Worm (Caenorhabditis elegans) whole organism, late embryonic: ENCODE results near the gene C06E2.2.

Experiments
- F13H6.1 ChIP-seq: sonication (generic microtip); optimal IDR thresholded peaks from 2 replicates; lab custom pipeline; 2016; ENCODE audit warnings: missing genetic modification characterization, missing compliant biosample characterization
- ceh-6 ChIP-seq: fragments of 200-800 bp; sonication (Bioruptor generic); optimal IDR thresholded peaks from 2 replicates; lab custom pipeline; 2018; ENCODE audit warnings: mild to moderate bottlenecking, missing genetic modification characterization, missing compliant biosample characterization
- dmd-4 ChIP-seq: sonication (generic microtip); optimal IDR thresholded peaks from 2 replicates; lab custom pipeline; 2016; ENCODE audit warnings: borderline replicate concordance, missing genetic modification characterization, missing compliant biosample characterization
- fkh-10 ChIP-seq: fragments of 150-350 bp; optimal IDR thresholded peaks from 2 replicates; lab custom pipeline; 2014; ENCODE audit warnings: missing biosample characterization, missing genetic modification reagents, missing genetic modification characterization
- pros-1 ChIP-seq: fragments of 150-350 bp; optimal IDR thresholded peaks from 2 replicates; lab custom pipeline; 2014; ENCODE audit warnings: missing biosample characterization, missing genetic modification reagents, missing genetic modification characterization
- unc-55 ChIP-seq: sonication (generic microtip); optimal IDR thresholded peaks from 2 replicates; lab custom pipeline; 2017; ENCODE audit warnings: missing biosample characterization, missing genetic modification reagents, missing genetic modification characterization

ce11 chrX:8878709-8879108 lies 740 bp upstream of the C06E2.2 start:
- TF ChIP-seq F13H6.1 (tag; lab: Kevin White, UChicago) (no peak), pros-1 (no peak), ceh-6 (GFP tag; lab: Kevin White, UChicago) (no peak), fkh-10 (GFP tag; lab: Kevin White, UChicago) (no peak), unc-55 (GFP tag; lab: Kevin White, UChicago) (no peak), dmd-4 (tag; lab: Kevin White, UChicago) (no peak)
